Worm (Caenorhabditis elegans) whole organism, L4 larva: ENCODE measurements around the gene abcf-1.

ENCODE experiments used
- F37D6.2 ChIP-seq: sonication (generic microtip); optimal IDR thresholded peaks from 2 replicates; lab custom pipeline; 2016; ENCODE audit warnings: mild to moderate bottlenecking, missing genetic modification characterization, missing compliant biosample characterization
- T20F7.1 ChIP-seq: fragments of 200-800 bp; sonication (Bioruptor generic); optimal IDR thresholded peaks from 2 replicates; lab custom pipeline; 2018; ENCODE audit warnings: mild to moderate bottlenecking, missing genetic modification characterization, missing compliant biosample characterization
- ama-1 ChIP-seq: fragments of 150-350 bp; optimal IDR thresholded peaks from 2 replicates; lab custom pipeline; 2014; ENCODE audit warnings: inconsistent platforms, mixed read lengths
- ctbp-1 ChIP-seq: fragments of 200-800 bp; sonication (Bioruptor generic); IDR thresholded peaks from 2 replicates; pipeline ENCODE4 v1.3.6; 2022; ENCODE audit warnings: missing genetic modification reagents, missing genetic modification characterization, missing compliant biosample characterization
- nhr-25 ChIP-seq: sonication (generic microtip); optimal IDR thresholded peaks from 2 replicates; lab custom pipeline; 2017; ENCODE audit warnings: missing genetic modification characterization, mild to moderate bottlenecking, missing compliant biosample characterization, antibody characterized with exemption, moderate library complexity, borderline replicate concordance; ENCODE audit not compliant: insufficient read depth
- rbr-2 ChIP-seq: sonication (generic microtip); optimal IDR thresholded peaks from 2 replicates; lab custom pipeline; 2016; ENCODE audit warnings: missing genotype, missing genetic modification characterization, missing compliant biosample characterization
- spr-3 ChIP-seq: fragments of 200-800 bp; sonication (Bioruptor generic); optimal IDR thresholded peaks from 2 replicates; lab custom pipeline; 2018; ENCODE audit warnings: mild to moderate bottlenecking, missing genetic modification characterization, missing compliant biosample characterization
- zfp-3 ChIP-seq: fragments of 200-800 bp; sonication (Bioruptor generic); conservative IDR thresholded peaks from 2 replicates; pipeline ENCODE4 v1.3.6; 2022; ENCODE audit warnings: missing genetic modification reagents, missing genetic modification characterization, missing compliant biosample characterization

The abcf-1 gene

ce11 chrV:12711999-12712398, 51.2 kb downstream of the abcf-1 start, which contains the start of gene R11D1.3:
Gene R11D1.3, minus strand, starts transcription at chrV:12712099.
- no peak for TF ChIP-seq F37D6.2 (tag; lab: Kevin White, UChicago)
- TF ChIP-seq ctbp-1 (GFP tag; lab: Robert Waterston, UW) = no peak
- TF ChIP-seq T20F7.1 (GFP tag; lab: Kevin White, UChicago) = no peak
- TF ChIP-seq ama-1 (lab: Kevin White, UChicago) = no peak
- no peak for TF ChIP-seq nhr-25 (tag; lab: Kevin White, UChicago)
- TF ChIP-seq spr-3 = no peak
- TF ChIP-seq rbr-2 (tag; lab: Kevin White, UChicago) = no peak
- no peak for TF ChIP-seq zfp-3 (GFP tag; lab: Robert Waterston, UW)
